Fruit fly (Drosophila melanogaster) whole organism, embryonic: ENCODE results near the gene Bub1.

ENCODE experiments used
- Adf1 ChIP-seq: fragments of 200-800 bp; sonication (Bioruptor generic); IDR thresholded peaks from 2 replicates; pipeline ENCODE4 v1.3.6; 2022; ENCODE audit warnings: missing biosample characterization, missing genetic modification characterization
- CG10209 ChIP-seq: fragments of 200-800 bp; sonication (Bioruptor generic); optimal IDR thresholded peaks from 3 replicates; lab custom pipeline; 2017; ENCODE audit warnings: missing biosample characterization, mild to moderate bottlenecking, missing genetic modification characterization, missing genetic modification reagents
- CG1024 ChIP-seq: fragments of 200-800 bp; sonication (Bioruptor generic); IDR thresholded peaks from 2 replicates; pipeline ENCODE4 v1.3.6; 2022; ENCODE audit warnings: missing biosample characterization, missing genetic modification characterization
- CG10959 ChIP-seq: fragments of 200-800 bp; sonication (Bioruptor generic); IDR thresholded peaks from 2 replicates; pipeline ENCODE4 v1.3.6; 2022; ENCODE audit warnings: missing biosample characterization, missing genetic modification characterization
- CG11085 ChIP-seq: fragments of 200-800 bp; sonication (Bioruptor generic); IDR thresholded peaks from 2 replicates; pipeline ENCODE4 v1.3.6; 2022; ENCODE audit warnings: missing biosample characterization, missing genetic modification characterization
- CG12104 ChIP-seq: fragments of 200-800 bp; sonication (Bioruptor generic); optimal IDR thresholded peaks from 3 replicates; lab custom pipeline; 2016; ENCODE audit warnings: missing biosample characterization, missing genetic modification characterization
- CG1529 ChIP-seq: fragments of 200-800 bp; sonication (Bioruptor generic); optimal IDR thresholded peaks from 3 replicates; lab custom pipeline; 2018; ENCODE audit warnings: missing biosample characterization, missing genetic modification characterization
- CG15601 ChIP-seq: fragments of 200-800 bp; sonication (Bioruptor generic); optimal IDR thresholded peaks from 3 replicates; lab custom pipeline; 2019; ENCODE audit warnings: missing biosample characterization, mild to moderate bottlenecking, missing genetic modification characterization, moderate library complexity
- CG17186 ChIP-seq: fragments of 200-800 bp; sonication (Bioruptor generic); optimal IDR thresholded peaks from 3 replicates; lab custom pipeline; 2017; ENCODE audit warnings: missing biosample characterization, missing genetic modification reagents, missing genetic modification characterization
- CG17802 ChIP-seq: fragments of 200-800 bp; sonication (Bioruptor generic); optimal IDR thresholded peaks from 2 replicates; lab custom pipeline; 2018; ENCODE audit warnings: missing biosample characterization, mild to moderate bottlenecking, missing genetic modification characterization, moderate library complexity
- CG2199 ChIP-seq: fragments of 200-800 bp; sonication (Bioruptor generic); IDR thresholded peaks from 3 replicates; pipeline ENCODE4 v1.3.6; 2022; ENCODE audit warnings: missing biosample characterization, missing genetic modification characterization
- CG4404 ChIP-seq: fragments of 200-800 bp; sonication (Bioruptor generic); IDR thresholded peaks from 2 replicates; pipeline ENCODE4 v1.3.6; 2022; ENCODE audit warnings: missing biosample characterization, missing genetic modification characterization
- CG5245 ChIP-seq: fragments of 200-800 bp; sonication (Bioruptor generic); optimal IDR thresholded peaks from 3 replicates; lab custom pipeline; 2016; ENCODE audit warnings: missing biosample characterization, missing genetic modification characterization
- CG6175 ChIP-seq: fragments of 200-800 bp; sonication (Bioruptor generic); IDR thresholded peaks from 3 replicates; pipeline ENCODE4 v1.3.6; 2022; ENCODE audit warnings: missing biosample characterization, missing genetic modification characterization
- CG8089 ChIP-seq: fragments of 200-800 bp; sonication (Bioruptor generic); optimal IDR thresholded peaks from 3 replicates; lab custom pipeline; 2016; ENCODE audit warnings: missing biosample characterization, missing genetic modification characterization
- CG9437 ChIP-seq: fragments of 200-800 bp; sonication (Bioruptor generic); optimal IDR thresholded peaks from 2 replicates; lab custom pipeline; 2018; ENCODE audit warnings: missing biosample characterization, mild to moderate bottlenecking, missing genetic modification characterization
- Dfd ChIP-seq, 2 experiments: fragments of >200 bp; optimal IDR thresholded peaks; 2 replicates each; lab custom pipeline; 2017; ENCODE audit warnings: missing biosample characterization in 2 of 2, missing genetic modification characterization in 2 of 2
- Dip3 ChIP-seq: fragments of 200-800 bp; sonication (Bioruptor generic); optimal IDR thresholded peaks from 3 replicates; lab custom pipeline; 2016; ENCODE audit warnings: missing biosample characterization, missing genetic modification characterization
- Dref ChIP-seq: fragments of 200-800 bp; sonication (Bioruptor generic); IDR thresholded peaks from 2 replicates; pipeline ENCODE4 v1.3.6; 2022; ENCODE audit warnings: missing biosample characterization, missing genetic modification characterization
- E2f1 ChIP-seq: fragments of 200-800 bp; sonication (Bioruptor generic); IDR thresholded peaks from 2 replicates; pipeline ENCODE4 v1.3.6; 2022; ENCODE audit warnings: missing biosample characterization, missing genetic modification characterization
- Elba2 ChIP-seq: fragments of 200-800 bp; sonication (Bioruptor generic); optimal IDR thresholded peaks from 3 replicates; lab custom pipeline; 2016; ENCODE audit warnings: missing biosample characterization, missing genetic modification characterization
- Ets65A ChIP-seq: fragments of 200-800 bp; sonication (Bioruptor generic); peaks from one replicate; lab custom pipeline; 2016; ENCODE audit warnings: missing biosample characterization, missing genetic modification characterization
- H2.0 ChIP-seq: fragments of 200-800 bp; sonication (Bioruptor generic); IDR thresholded peaks from 2 replicates; pipeline ENCODE4 v1.3.6; 2022; ENCODE audit warnings: missing biosample characterization, missing genetic modification characterization
- HLH54F ChIP-seq: fragments of 200-800 bp; sonication (Bioruptor generic); optimal IDR thresholded peaks from 3 replicates; lab custom pipeline; 2016; ENCODE audit warnings: missing biosample characterization, missing genetic modification characterization
- Hmr ChIP-seq: fragments of 200-800 bp; sonication (Bioruptor generic); optimal IDR thresholded peaks from 3 replicates; lab custom pipeline; 2017; ENCODE audit warnings: mild to moderate bottlenecking, missing biosample characterization, missing genetic modification reagents, missing genetic modification characterization
- Kr ChIP-seq: fragments of 200-800 bp; sonication (Bioruptor generic); optimal IDR thresholded peaks from 2 replicates; lab custom pipeline; 2017; ENCODE audit warnings: missing biosample characterization, mild to moderate bottlenecking, missing genetic modification characterization
- Mad ChIP-seq: fragments of 200-800 bp; sonication (Bioruptor generic); optimal IDR thresholded peaks from 2 replicates; lab custom pipeline; 2016; ENCODE audit warnings: missing biosample characterization, missing genetic modification characterization
- Med ChIP-seq: fragments of 200-800 bp; sonication (Bioruptor generic); peaks from one replicate; lab custom pipeline; 2016; ENCODE audit warnings: missing biosample characterization, missing genetic modification characterization, mild to moderate bottlenecking, inconsistent platforms, moderate library complexity
- Mes4 ChIP-seq: fragments of 200-800 bp; sonication (Bioruptor generic); optimal IDR thresholded peaks from 2 replicates; lab custom pipeline; 2016; ENCODE audit warnings: missing biosample characterization, missing genetic modification characterization
- NFAT ChIP-seq: fragments of 200-800 bp; sonication (Bioruptor generic); IDR thresholded peaks from 2 replicates; pipeline ENCODE4 v1.3.6; 2022; ENCODE audit warnings: missing biosample characterization, missing genetic modification characterization
- Oli ChIP-seq: fragments of 200-800 bp; sonication (Bioruptor generic); optimal IDR thresholded peaks from 2 replicates; lab custom pipeline; 2018; ENCODE audit warnings: missing biosample characterization, mild to moderate bottlenecking, missing genetic modification characterization, moderate library complexity
- Opbp ChIP-seq: fragments of 200-800 bp; sonication (Bioruptor generic); IDR thresholded peaks from 3 replicates; pipeline ENCODE4 v1.3.6; 2022; ENCODE audit warnings: missing biosample characterization, missing genetic modification characterization; ENCODE audit not compliant: partially characterized antibody
- Optix ChIP-seq: fragments of 200-800 bp; sonication (Bioruptor generic); IDR thresholded peaks from 3 replicates; pipeline ENCODE4 v1.3.6; 2022; ENCODE audit warnings: missing biosample characterization, missing genetic modification characterization
- Rfx ChIP-seq: fragments of 200-800 bp; sonication (Bioruptor generic); IDR thresholded peaks from 2 replicates; pipeline ENCODE4 v1.3.6; 2022; ENCODE audit warnings: missing biosample characterization, missing genetic modification characterization
- Sox100B ChIP-seq: fragments of 200-800 bp; sonication (Bioruptor generic); optimal IDR thresholded peaks from 3 replicates; lab custom pipeline; 2018; ENCODE audit warnings: missing biosample characterization, mild to moderate bottlenecking, missing genetic modification characterization
- Tbp ChIP-seq: fragments of >200 bp; optimal IDR thresholded peaks from 2 replicates; lab custom pipeline; 2018; ENCODE audit warnings: missing biosample characterization, missing genetic modification characterization
- aop ChIP-seq: fragments of 200-800 bp; sonication (Bioruptor generic); IDR thresholded peaks from 2 replicates; pipeline ENCODE4 v1.3.6; 2022; ENCODE audit warnings: missing biosample characterization, missing genetic modification characterization
- bsh ChIP-seq, 2 experiments: fragments of 200-800 bp; sonication (Bioruptor generic); optimal IDR thresholded peaks; 2 replicates each; lab custom pipeline; 2017 to 2018; ENCODE audit warnings: mild to moderate bottlenecking in 2 of 2, missing biosample characterization in 2 of 2, missing genetic modification characterization in 2 of 2, moderate library complexity in 1 of 2
- cato ChIP-seq: fragments of 200-800 bp; sonication (Bioruptor generic); optimal IDR thresholded peaks from 2 replicates; lab custom pipeline; 2016; ENCODE audit warnings: missing biosample characterization, missing genetic modification characterization, borderline replicate concordance
- corto ChIP-seq: fragments of 200-800 bp; sonication (Bioruptor generic); optimal IDR thresholded peaks from 2 replicates; lab custom pipeline; 2016; ENCODE audit warnings: missing biosample characterization, mild to moderate bottlenecking, missing genetic modification characterization, moderate library complexity
- dimm ChIP-seq: fragments of 200-800 bp; sonication (Bioruptor generic); IDR thresholded peaks from 2 replicates; pipeline ENCODE4 v1.3.6; 2022; ENCODE audit warnings: missing biosample characterization, missing genetic modification characterization
- dmrt99B ChIP-seq: fragments of 200-800 bp; sonication (Bioruptor generic); optimal IDR thresholded peaks from 2 replicates; lab custom pipeline; 2018; ENCODE audit warnings: missing biosample characterization, mild to moderate bottlenecking, missing genetic modification characterization, moderate library complexity
- esg ChIP-seq: fragments of 200-800 bp; sonication (Bioruptor generic); conservative IDR thresholded peaks from 2 replicates; pipeline ENCODE4 v1.3.6; 2022; ENCODE audit warnings: missing biosample characterization, missing genetic modification characterization
- lbe ChIP-seq: fragments of 200-800 bp; sonication (Bioruptor generic); optimal IDR thresholded peaks from 2 replicates; lab custom pipeline; 2016; ENCODE audit warnings: missing biosample characterization, mild to moderate bottlenecking, missing genetic modification characterization
- nom ChIP-seq: fragments of 200-800 bp; sonication (Bioruptor generic); optimal IDR thresholded peaks from 2 replicates; lab custom pipeline; 2017; ENCODE audit warnings: missing biosample characterization, missing genetic modification characterization, mild to moderate bottlenecking, moderate library complexity, missing genetic modification reagents
- phol ChIP-seq: fragments of 200-800 bp; sonication (Bioruptor generic); optimal IDR thresholded peaks from 3 replicates; lab custom pipeline; 2018; ENCODE audit warnings: missing biosample characterization, mild to moderate bottlenecking, missing genetic modification characterization, moderate library complexity
- sens ChIP-seq: fragments of 200-800 bp; sonication (Bioruptor generic); peaks from one replicate; lab custom pipeline; 2016; ENCODE audit warnings: missing biosample characterization, missing genetic modification characterization
- trem ChIP-seq: fragments of 200-800 bp; optimal IDR thresholded peaks from 3 replicates; lab custom pipeline; 2019; ENCODE audit warnings: missing biosample characterization, mild to moderate bottlenecking, missing genetic modification characterization, moderate library complexity
- twi ChIP-seq: fragments of 200-800 bp; optimal IDR thresholded peaks from 2 replicates; lab custom pipeline; 2019; ENCODE audit warnings: missing biosample characterization, mild to moderate bottlenecking, missing genetic modification characterization, moderate library complexity
- zfh2 ChIP-seq: fragments of 200-800 bp; sonication (Bioruptor generic); optimal IDR thresholded peaks from 2 replicates; lab custom pipeline; 2016; ENCODE audit warnings: missing biosample characterization, missing genetic modification characterization

Bub1 gene

DNA sequence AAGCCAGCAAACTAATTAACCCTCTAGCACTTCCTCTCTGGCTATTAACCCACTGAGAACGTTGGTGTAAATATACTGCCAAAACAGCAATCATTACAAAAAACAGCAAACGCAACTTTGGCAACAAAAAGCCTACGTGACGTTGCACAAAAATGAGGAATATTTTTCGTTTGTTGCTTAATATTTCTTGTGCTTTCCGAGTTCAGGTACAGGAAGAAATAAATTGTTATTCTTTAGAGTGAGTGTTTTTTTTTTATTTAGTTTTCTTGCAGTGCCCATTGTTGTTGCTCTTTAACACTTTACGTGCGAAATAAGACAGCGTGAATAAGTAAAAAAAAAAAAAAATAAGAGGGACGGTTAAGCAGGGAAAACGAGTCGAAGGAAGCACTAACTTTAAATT, 27.5 kb upstream of the Bub1 start:
- no peak for TF ChIP-seq E2f1 (GFP tag; lab: Robert Waterston, UW)
- no peak for TF ChIP-seq esg
- TF ChIP-seq CG9437: no peak
- TF ChIP-seq cato (GFP tag; lab: Kevin White, UChicago): no peak
- no peak for TF ChIP-seq Opbp (GFP tag; lab: Robert Waterston, UW)
- no peak for TF ChIP-seq Sox100B (GFP tag; lab: Kevin White, UChicago)
- no peak for TF ChIP-seq twi (tag; lab: Kevin White, UChicago)
- no peak for TF ChIP-seq Mes4
- TF ChIP-seq zfh2 (GFP tag; lab: Kevin White, UChicago): no peak
- TF ChIP-seq phol (tag; lab: Kevin White, UChicago): no peak
- no peak for TF ChIP-seq CG2199 (GFP tag; lab: Robert Waterston, UW)
- no peak for TF ChIP-seq Rfx (GFP tag; lab: Robert Waterston, UW)
- no peak for TF ChIP-seq CG17186
- TF ChIP-seq Tbp (GFP tag; lab: Kevin White, UChicago): no peak
- no peak for TF ChIP-seq aop
- no peak for TF ChIP-seq Dfd (GFP tag; optimal IDR thresholded peaks at IDR 0.05; lab: Kevin White, UChicago)
- no peak for TF ChIP-seq Kr
- TF ChIP-seq CG10959 (GFP tag; lab: Robert Waterston, UW): no peak
- no peak for TF ChIP-seq NFAT (GFP tag; lab: Robert Waterston, UW)

DNA sequence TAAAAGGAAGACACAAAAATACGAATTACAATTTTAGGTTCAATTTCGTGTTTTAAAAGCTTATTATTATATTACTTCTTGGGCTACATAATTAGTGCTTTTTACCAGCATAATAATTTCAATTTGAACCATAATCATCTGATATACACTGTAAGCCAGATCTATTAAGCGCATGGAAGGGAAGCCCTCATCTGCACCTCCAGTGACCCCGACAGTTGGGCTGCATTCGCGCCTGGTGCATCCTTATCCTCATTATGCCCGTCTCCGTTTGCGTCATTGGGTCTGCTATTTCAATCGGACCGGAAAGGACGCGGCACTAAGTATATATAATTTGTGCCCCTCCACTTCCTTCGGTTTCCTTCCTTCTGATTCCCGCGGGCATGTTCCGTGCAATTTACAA, 26.9 kb upstream of the Bub1 start:
- TF ChIP-seq Med (GFP tag; lab: Kevin White, UChicago): peak; percentile 54
- TF ChIP-seq CG10209 (GFP tag; lab: Kevin White, UChicago): no peak
- TF ChIP-seq, all 482 proteins: peak for 1

dm6 chr2L:5252399-5253030, 26.1 kb upstream of the Bub1 start:
- TF ChIP-seq Hmr (GFP tag; lab: Kevin White, UChicago) (no peak), CG4404 (GFP tag; lab: Robert Waterston, UW) (no peak), nom (peak; percentile 30), CG1024 (GFP tag; lab: Robert Waterston, UW) (no peak), dimm (no peak), Ets65A (GFP tag; lab: Kevin White, UChicago) (peak; percentile 27), CG1529 (GFP tag; lab: Kevin White, UChicago) (no peak), CG8089 (GFP tag; lab: Kevin White, UChicago) (no peak), Adf1 (GFP tag; lab: Robert Waterston, UW) (no peak), CG12104 (GFP tag; lab: Kevin White, UChicago) (no peak), Elba2 (no peak), HLH54F (GFP tag; lab: Kevin White, UChicago) (no peak), CG17802 (tag; lab: Kevin White, UChicago) (peak; percentile 74), CG6175 (GFP tag; lab: Robert Waterston, UW) (no peak), dmrt99B (no peak), CG15601 (tag; lab: Kevin White, UChicago) (no peak), CG11085 (GFP tag; lab: Robert Waterston, UW) (no peak), sens (GFP tag; lab: Kevin White, UChicago) (peak; percentile 66), Mad (GFP tag; lab: Kevin White, UChicago) (no peak), Optix (no peak), H2.0 (GFP tag; lab: Robert Waterston, UW) (no peak), bsh (GFP tag; optimal IDR thresholded peaks at IDR 0.05; lab: Kevin White, UChicago) (peak in 1 of 2 experiments; percentile 35), corto (GFP tag; lab: Kevin White, UChicago) (peak; percentile 59), lbe (GFP tag; lab: Kevin White, UChicago) (peak; percentile 66), trem (no peak), Dip3 (GFP tag; lab: Kevin White, UChicago) (no peak), Dref (GFP tag; lab: Robert Waterston, UW) (0 out of 2 replicates have a peak, but pooled peaks have one; percentile 4), Oli (no peak), CG5245 (GFP tag; lab: Kevin White, UChicago) (no peak)
